Worm (Caenorhabditis elegans) whole organism, L4 larva: Measurements from ENCODE around the gene T26A5.2.

Experiments used
- F44E2.7 ChIP-seq: fragments of 200-800 bp; sonication (Bioruptor generic); IDR thresholded peaks from 2 replicates; pipeline ENCODE4 v2.1.2; 2022; ENCODE audit warnings: missing genetic modification characterization, missing compliant biosample characterization
- F49E8.2 ChIP-seq: sonication (generic microtip); optimal IDR thresholded peaks from 2 replicates; lab custom pipeline; 2016; ENCODE audit warnings: missing compliant biosample characterization, mild to moderate bottlenecking, missing genetic modification characterization, borderline replicate concordance
- T26A8.4 ChIP-seq: fragments of 200-800 bp; sonication (Bioruptor generic); IDR thresholded peaks from 2 replicates; pipeline ENCODE4 v1.3.6; 2022; ENCODE audit warnings: missing genetic modification characterization, missing compliant biosample characterization
- Y105C5A.15 ChIP-seq: fragments of 200-800 bp; sonication (Bioruptor generic); IDR thresholded peaks from 2 replicates; pipeline ENCODE4 v1.3.6; 2022; ENCODE audit warnings: missing genetic modification characterization, missing compliant biosample characterization
- Y48G9A.11 ChIP-seq: fragments of 200-800 bp; sonication (Bioruptor generic); IDR thresholded peaks from 2 replicates; pipeline ENCODE4 v1.3.6; 2022; ENCODE audit warnings: missing genetic modification reagents, missing genetic modification characterization, missing compliant biosample characterization
- Y5F2A.4 ChIP-seq: fragments of 200-800 bp; sonication (Bioruptor generic); optimal IDR thresholded peaks from 2 replicates; lab custom pipeline; 2018; ENCODE audit warnings: mild to moderate bottlenecking, missing genetic modification characterization, missing compliant biosample characterization
- Y75B8A.6 ChIP-seq: fragments of 200-800 bp; sonication (Bioruptor generic); IDR thresholded peaks from 2 replicates; pipeline ENCODE4 v1.3.6; 2022; ENCODE audit warnings: missing genetic modification reagents, missing genetic modification characterization, missing compliant biosample characterization
- aha-1 ChIP-seq: fragments of 150-350 bp; peaks from one replicate; lab custom pipeline; 2014; ENCODE audit warnings: missing biosample characterization, missing genetic modification characterization
- ama-1 ChIP-seq: fragments of 150-350 bp; optimal IDR thresholded peaks from 2 replicates; lab custom pipeline; 2014; ENCODE audit warnings: inconsistent platforms, mixed read lengths
- attf-4 ChIP-seq: sonication (generic microtip); optimal IDR thresholded peaks from 3 replicates; lab custom pipeline; 2017; ENCODE audit warnings: missing biosample characterization, missing genetic modification characterization
- ceh-20 ChIP-seq: fragments of 200-800 bp; sonication (Bioruptor generic); IDR thresholded peaks from 2 replicates; pipeline ENCODE4 v1.3.6; 2022; ENCODE audit warnings: missing genetic modification reagents, missing genetic modification characterization, missing compliant biosample characterization
- ceh-28 ChIP-seq: fragments of 150-350 bp; optimal IDR thresholded peaks from 2 replicates; lab custom pipeline; 2014; ENCODE audit warnings: missing biosample characterization, missing genetic modification reagents, missing genetic modification characterization
- ceh-32 ChIP-seq: sonication (generic microtip); optimal IDR thresholded peaks from 2 replicates; lab custom pipeline; 2016; ENCODE audit warnings: mild to moderate bottlenecking, missing genetic modification characterization, missing compliant biosample characterization; ENCODE audit not compliant: poor library complexity
- ceh-82 ChIP-seq: sonication (generic microtip); optimal IDR thresholded peaks from 2 replicates; lab custom pipeline; 2017; ENCODE audit warnings: missing biosample characterization, missing genetic modification characterization
- cey-2 ChIP-seq: sonication (generic microtip); optimal IDR thresholded peaks from 3 replicates; lab custom pipeline; 2017; ENCODE audit warnings: missing genetic modification characterization, mild to moderate bottlenecking, missing compliant biosample characterization, antibody characterized with exemption, borderline replicate concordance; ENCODE audit not compliant: insufficient read depth
- daf-16 ChIP-seq, 3 experiments: sonication (generic microtip); optimal IDR thresholded peaks; 2 replicates each; lab custom pipeline; 2016 to 2017; ENCODE audit warnings: missing genetic modification characterization in 3 of 3, missing genetic modification reagents in 3 of 3, mild to moderate bottlenecking in 2 of 3, missing compliant biosample characterization in 2 of 3, missing biosample characterization in 1 of 3, moderate library complexity in 1 of 3
- dmd-6 ChIP-seq: fragments of 200-800 bp; sonication (Bioruptor generic); IDR thresholded peaks from 2 replicates; pipeline ENCODE4 v1.3.6; 2022; ENCODE audit warnings: missing genetic modification reagents, missing genetic modification characterization, missing compliant biosample characterization
- duxl-1 ChIP-seq: sonication (generic microtip); optimal IDR thresholded peaks from 2 replicates; lab custom pipeline; 2016; ENCODE audit warnings: mild to moderate bottlenecking, missing genetic modification characterization, moderate library complexity, missing compliant biosample characterization; ENCODE audit not compliant: poor library complexity
- egl-43 ChIP-seq: fragments of 200-800 bp; sonication (Bioruptor generic); IDR thresholded peaks from 2 replicates; pipeline ENCODE4 v1.3.6; 2022; ENCODE audit warnings: missing genetic modification reagents, missing genetic modification characterization, missing compliant biosample characterization
- fkh-10 ChIP-seq: fragments of 150-350 bp; optimal IDR thresholded peaks from 2 replicates; lab custom pipeline; 2014; ENCODE audit warnings: missing biosample characterization, missing genetic modification reagents, missing genetic modification characterization
- hlh-11 ChIP-seq: fragments of 200-800 bp; sonication (Bioruptor generic); optimal IDR thresholded peaks from 2 replicates; lab custom pipeline; 2018; ENCODE audit warnings: mild to moderate bottlenecking, missing genetic modification characterization, missing compliant biosample characterization
- jun-1 ChIP-seq: fragments of 150-350 bp; optimal IDR thresholded peaks from 2 replicates; lab custom pipeline; 2014; ENCODE audit warnings: missing biosample characterization, missing genetic modification reagents, missing genetic modification characterization
- lin-1 ChIP-seq: fragments of 200-800 bp; sonication (Bioruptor generic); IDR thresholded peaks from 2 replicates; pipeline ENCODE4 v1.3.6; 2022; ENCODE audit warnings: missing genetic modification reagents, missing genetic modification characterization, missing compliant biosample characterization
- lin-15B ChIP-seq: fragments of 150-350 bp; sonication (generic microtip); optimal IDR thresholded peaks from 3 replicates; lab custom pipeline; 2014; ENCODE audit warnings: missing biosample characterization, missing genetic modification characterization
- lin-38 ChIP-seq: fragments of 200-800 bp; sonication (Bioruptor generic); IDR thresholded peaks from 2 replicates; pipeline ENCODE4 v1.3.6; 2022; ENCODE audit warnings: missing genetic modification reagents, missing genetic modification characterization, missing compliant biosample characterization
- lir-3 ChIP-seq: sonication (generic microtip); optimal IDR thresholded peaks from 2 replicates; lab custom pipeline; 2016; ENCODE audit warnings: mild to moderate bottlenecking, missing genetic modification characterization, missing compliant biosample characterization
- lsy-2 ChIP-seq, 2 experiments: fragments of 150-350 bp in 1 of 2; sonication (generic microtip) in 1 of 2; optimal IDR thresholded peaks; 2 replicates each; lab custom pipeline; 2014 to 2017; ENCODE audit warnings: missing biosample characterization in 2 of 2, missing genetic modification characterization in 2 of 2
- mep-1 ChIP-seq: fragments of 150-350 bp; sonication (generic microtip); optimal IDR thresholded peaks from 3 replicates; lab custom pipeline; 2014; ENCODE audit warnings: missing biosample characterization, missing genetic modification characterization
- mes-2 ChIP-seq: sonication (generic microtip); optimal IDR thresholded peaks from 2 replicates; lab custom pipeline; 2016; ENCODE audit warnings: missing genotype, mild to moderate bottlenecking, missing genetic modification characterization, missing compliant biosample characterization; ENCODE audit not compliant: poor library complexity, severe bottlenecking
- mxl-2 ChIP-seq: fragments of 200-800 bp; sonication (Bioruptor generic); conservative IDR thresholded peaks from 2 replicates; pipeline ENCODE4 v1.3.6; 2022; ENCODE audit warnings: missing genetic modification reagents, missing genetic modification characterization, missing compliant biosample characterization
- nhr-102 ChIP-seq: sonication (generic microtip); optimal IDR thresholded peaks from 2 replicates; lab custom pipeline; 2016; ENCODE audit warnings: mild to moderate bottlenecking, missing genetic modification characterization, moderate library complexity, missing compliant biosample characterization
- nhr-11 ChIP-seq: fragments of 150-350 bp; optimal IDR thresholded peaks from 2 replicates; lab custom pipeline; 2014; ENCODE audit warnings: missing biosample characterization, missing genetic modification characterization
- nhr-111 ChIP-seq: fragments of 200-800 bp; sonication (Bioruptor generic); optimal IDR thresholded peaks from 2 replicates; lab custom pipeline; 2018; ENCODE audit warnings: mild to moderate bottlenecking, missing genetic modification characterization, missing compliant biosample characterization
- nhr-41 ChIP-seq: fragments of 200-800 bp; sonication (Bioruptor generic); IDR thresholded peaks from 2 replicates; pipeline ENCODE4 v1.3.6; 2022; ENCODE audit warnings: missing genetic modification reagents, missing genetic modification characterization, missing compliant biosample characterization
- nhr-42 ChIP-seq: fragments of 200-800 bp; sonication (Bioruptor generic); IDR thresholded peaks from 2 replicates; pipeline ENCODE4 v1.3.6; 2022; ENCODE audit warnings: missing genetic modification characterization, missing compliant biosample characterization
- pha-4 ChIP-seq, 2 experiments: fragments of 150-350 bp in 1 of 2; fragments of 200-800 bp in 1 of 2; sonication (Bioruptor generic) in 1 of 2; IDR thresholded peaks in 1 of 2; optimal IDR thresholded peaks in 1 of 2; 2 replicates each; pipeline versions ENCODE4 v1.3.6 to Lab custom; 2014 to 2022; ENCODE audit warnings: missing genetic modification characterization in 2 of 2, missing genetic modification reagents in 2 of 2, missing biosample characterization in 1 of 2, missing compliant biosample characterization in 1 of 2
- sdz-12 ChIP-seq: fragments of 200-800 bp; sonication (Bioruptor generic); optimal IDR thresholded peaks from 2 replicates; lab custom pipeline; 2018; ENCODE audit warnings: mild to moderate bottlenecking, missing genetic modification characterization, missing compliant biosample characterization
- snpc-1.2 ChIP-seq: fragments of 200-800 bp; sonication (Bioruptor generic); IDR thresholded peaks from 2 replicates; pipeline ENCODE4 v1.3.6; 2022; ENCODE audit warnings: missing genetic modification reagents, missing genetic modification characterization, missing compliant biosample characterization
- spr-1 ChIP-seq: sonication (generic microtip); optimal IDR thresholded peaks from 2 replicates; lab custom pipeline; 2016; ENCODE audit warnings: mild to moderate bottlenecking, missing genetic modification characterization, missing compliant biosample characterization
- unc-39 ChIP-seq: sonication (generic microtip); optimal IDR thresholded peaks from 2 replicates; lab custom pipeline; 2017; ENCODE audit warnings: missing biosample characterization, missing genetic modification characterization
- unc-62 ChIP-seq, 3 experiments: fragments of 150-350 bp in 1 of 3; sonication (generic microtip); optimal IDR thresholded peaks in 2 of 3; peaks in 1 of 3; 1 replicate in 1 of 3; 2 replicates in 2 of 3; lab custom pipeline; 2014 to 2017; ENCODE audit warnings: missing biosample characterization in 3 of 3, missing genetic modification characterization in 3 of 3, missing genetic modification reagents in 3 of 3, missing genotype in 1 of 3
- vab-7 ChIP-seq: fragments of 200-800 bp; sonication (Bioruptor generic); IDR thresholded peaks from 2 replicates; pipeline ENCODE4 v1.3.6; 2022; ENCODE audit warnings: missing genetic modification reagents, missing genetic modification characterization, missing compliant biosample characterization
- zfp-3 ChIP-seq: fragments of 200-800 bp; sonication (Bioruptor generic); conservative IDR thresholded peaks from 2 replicates; pipeline ENCODE4 v1.3.6; 2022; ENCODE audit warnings: missing genetic modification reagents, missing genetic modification characterization, missing compliant biosample characterization
- zip-11 ChIP-seq: fragments of 200-800 bp; sonication (Bioruptor generic); IDR thresholded peaks from 2 replicates; pipeline ENCODE4 v1.3.6; 2022; ENCODE audit warnings: missing genetic modification characterization, missing compliant biosample characterization
- ztf-7 ChIP-seq: fragments of 150-350 bp; optimal IDR thresholded peaks from 2 replicates; lab custom pipeline; 2014; ENCODE audit warnings: missing biosample characterization, missing genetic modification characterization

T26A5.2 gene

ce11 chrIII:6459820-6460219 lies 7.3 kb upstream of the T26A5.2 start, which contains the start of gene algn-1:
Gene algn-1 (plus strand): TSS chrIII:6460120.
- TF ChIP-seq hlh-11 (tag; lab: Kevin White, UChicago) (no peak), F49E8.2 (tag; lab: Kevin White, UChicago) (no peak), lin-38 (GFP tag; lab: Robert Waterston, UW) (no peak), duxl-1 (tag; lab: Kevin White, UChicago) (no peak), aha-1 (tag; lab: Kevin White, UChicago) (peak; percentile 49), sdz-12 (no peak), pha-4 (GFP tag; IDR thresholded peaks at IDR 0.05; lab: Robert Waterston, UW) (no peak), pha-4 (tag; optimal IDR thresholded peaks at IDR 0.05; lab: Kevin White, UChicago) (no peak), Y75B8A.6 (GFP tag; lab: Robert Waterston, UW) (no peak), lin-15B (tag; lab: Kevin White, UChicago) (no peak), vab-7 (GFP tag; lab: Robert Waterston, UW) (no peak), ceh-20 (no peak), Y105C5A.15 (0 out of 2 replicates have a peak, but pooled peaks have one; percentile 18), attf-4 (no peak), nhr-42 (GFP tag; lab: Robert Waterston, UW) (no peak)

- TF ChIP-seq pha-4 (GFP tag; IDR thresholded peaks at IDR 0.05; lab: Robert Waterston, UW) (peak; percentile 52; the same call in 1 of the 2 replicates), pha-4 (tag; optimal IDR thresholded peaks at IDR 0.05; lab: Kevin White, UChicago) (no peak), ceh-32 (tag; lab: Kevin White, UChicago) (no peak), lin-15B (tag; lab: Kevin White, UChicago) (no peak), mes-2 (peak; percentile 19), fkh-10 (GFP tag; lab: Kevin White, UChicago) (no peak), lir-3 (no peak), cey-2 (no peak), snpc-1.2 (GFP tag; lab: Robert Waterston, UW) (0 out of 2 replicates have a peak, but pooled peaks have one; percentile 28), jun-1 (no peak), unc-62 (GFP tag; optimal IDR thresholded peaks at IDR 0.05 in 1 of 2; lab: Kevin White, UChicago) (peak in 1 of 2 experiments; percentile 33), unc-62 (tag; optimal IDR thresholded peaks at IDR 0.05; lab: Kevin White, UChicago) (no peak), egl-43 (GFP tag; lab: Robert Waterston, UW) (no peak), nhr-41 (GFP tag; lab: Robert Waterston, UW) (no peak), mep-1 (tag; lab: Kevin White, UChicago) (peak; percentile 61), dmd-6 (GFP tag; lab: Robert Waterston, UW) (0 out of 2 replicates have a peak, but pooled peaks have one; percentile 18), F44E2.7 (0 out of 2 replicates have a peak, but pooled peaks have one; percentile 2), zip-11 (no peak), Y48G9A.11 (GFP tag; lab: Robert Waterston, UW) (peak; percentile 62), zfp-3 (peak; percentile 43; the same call in 1 of the 2 replicates), nhr-102 (tag; lab: Kevin White, UChicago) (peak; percentile 61), lin-1 (GFP tag; lab: Robert Waterston, UW) (0 out of 2 replicates have a peak, but pooled peaks have one; percentile 7), Y5F2A.4 (GFP tag; lab: Kevin White, UChicago) (peak; percentile 14), lsy-2 (tag; optimal IDR thresholded peaks at IDR 0.05; lab: Kevin White, UChicago) (peak in 1 of 2 experiments; percentile 53), ceh-82 (tag; lab: Kevin White, UChicago) (no peak), nhr-11 (no peak), nhr-111 (GFP tag; lab: Kevin White, UChicago) (no peak), ama-1 (peak; percentile 93), unc-39 (no peak), mxl-2 (no peak), duxl-1 (tag; lab: Kevin White, UChicago) (peak; percentile 60), Y75B8A.6 (GFP tag; lab: Robert Waterston, UW) (peak; percentile 72; the same call in 1 of the 2 replicates), T26A8.4 (GFP tag; lab: Robert Waterston, UW) (peak; percentile 57), attf-4 (no peak), aha-1 (tag; lab: Kevin White, UChicago) (peak; percentile 95), ztf-7 (tag; lab: Kevin White, UChicago) (no peak), ceh-28 (tag; lab: Kevin White, UChicago) (no peak), spr-1 (tag; lab: Kevin White, UChicago) (peak; percentile 20), lin-38 (GFP tag; lab: Robert Waterston, UW) (peak; percentile 60), daf-16 (GFP tag; optimal IDR thresholded peaks at IDR 0.05; lab: Kevin White, UChicago) (peak in 1 of 2 experiments; percentile 13), daf-16 (tag; optimal IDR thresholded peaks at IDR 0.05; lab: Kevin White, UChicago) (peak; percentile 28)
These were observed 4.5 kb upstream of the T26A5.2 start, which contains the start of gene T26A5.8 for ce11 chrIII:6462610-6463009. Gene T26A5.8 (minus strand): TSS chrIII:6462856.
